Fruit fly (Drosophila melanogaster): ENCODE data around the gene bam.

bam gene

DNA sequence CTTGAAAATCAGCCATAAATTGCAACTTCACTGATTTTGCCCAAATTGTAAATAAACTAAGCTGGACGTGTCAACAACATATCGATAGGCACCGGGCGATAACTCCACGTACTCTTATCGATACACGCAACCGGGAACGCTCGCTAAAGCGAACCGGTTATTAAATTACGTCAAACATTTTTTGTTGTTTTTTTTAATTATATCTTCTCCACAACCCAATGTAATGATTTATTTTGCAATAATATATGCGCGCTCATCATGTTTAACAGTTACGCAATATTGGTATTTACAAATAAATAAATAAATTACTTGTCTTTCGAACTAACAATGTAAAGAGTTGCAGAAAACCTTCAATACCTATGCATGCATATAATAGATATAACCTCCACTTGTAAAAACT is 29.8 kb downstream of the bam start, which contains the start of gene Saysd1 (continued):
- TF ChIP-seq cato (GFP tag; optimal IDR thresholded peaks at IDR 0.05; ENCODE audit: borderline replicate concordance) (no peak), trh (GFP tag; optimal IDR thresholded peaks at IDR 0.05) (no peak), CG16863 (GFP tag; optimal IDR thresholded peaks at IDR 0.05) (no peak), unc-4 (GFP tag; IDR thresholded peaks at IDR 0.05; ENCODE audit: partially characterized antibody) (peak; percentile 83), grau (tag; optimal IDR thresholded peaks at IDR 0.05) (peak; percentile 71), tx (GFP tag; optimal IDR thresholded peaks at IDR 0.05) (no peak), toy (GFP tag; IDR thresholded peaks at IDR 0.05) (no peak), CG6765 (GFP tag; optimal IDR thresholded peaks at IDR 0.05) (no peak), CG6654 (GFP tag; optimal IDR thresholded peaks at IDR 0.05) (no peak), Ravus (GFP tag; IDR thresholded peaks at IDR 0.05) (no peak), CG7271 (tag; optimal IDR thresholded peaks at IDR 0.05) (peak; percentile 10), sim (GFP tag; IDR thresholded peaks at IDR 0.05) (no peak), p53 (GFP tag; optimal IDR thresholded peaks at IDR 0.05) (no peak), yki (optimal IDR thresholded peaks at IDR 0.05) (no peak), YL-1 (GFP tag; optimal IDR thresholded peaks at IDR 0.05) (no peak), zfh2 (GFP tag; optimal IDR thresholded peaks at IDR 0.05) (peak; percentile 10), pzg (GFP tag; optimal IDR thresholded peaks at IDR 0.05) (peak; percentile 43), pum (GFP tag; optimal IDR thresholded peaks at IDR 0.05) (no peak), GATAe (GFP tag; conservative IDR thresholded peaks at IDR 0.05) (no peak), sr (GFP tag; IDR thresholded peaks at IDR 0.05) (no peak), CG2875 (GFP tag; optimal IDR thresholded peaks at IDR 0.05) (no peak), gfzf (GFP tag; optimal IDR thresholded peaks at IDR 0.05) (no peak), otp (GFP tag; IDR thresholded peaks at IDR 0.05) (no peak), croc (GFP tag; conservative IDR thresholded peaks at IDR 0.05) (no peak), ato (GFP tag; IDR thresholded peaks at IDR 0.05; ENCODE audit: partially characterized antibody) (peak; percentile 89), PHDP (tag; optimal IDR thresholded peaks at IDR 0.05) (peak; percentile 7), phol (tag; optimal IDR thresholded peaks at IDR 0.05) (peak; percentile 36), CG32772 (GFP tag; IDR thresholded peaks at IDR 0.05) (no peak), CG33557 (GFP tag; optimal IDR thresholded peaks at IDR 0.05) (peak; percentile 11), ham (GFP tag; IDR thresholded peaks at IDR 0.05) (no peak), vfl (GFP tag; optimal IDR thresholded peaks at IDR 0.05) (no peak), ash1 (GFP tag; optimal IDR thresholded peaks at IDR 0.05) (no peak), NfI (GFP tag; optimal IDR thresholded peaks at IDR 0.05) (no peak), nom (GFP tag; optimal IDR thresholded peaks at IDR 0.05) (no peak), lbe (GFP tag; optimal IDR thresholded peaks at IDR 0.05) (peak; percentile 26), Atf-2 (GFP tag; optimal IDR thresholded peaks at IDR 0.05) (no peak), prd (optimal IDR thresholded peaks at IDR 0.05) (no peak), prd (GFP tag; IDR thresholded peaks at IDR 0.05) (peak; percentile 48), CG12155 (GFP tag; optimal IDR thresholded peaks at IDR 0.05) (no peak), Hand (GFP tag; optimal IDR thresholded peaks at IDR 0.05) (no peak), her (GFP tag; optimal IDR thresholded peaks at IDR 0.05) (no peak), Kr (GFP tag; optimal IDR thresholded peaks at IDR 0.05) (no peak), CG12071 (GFP tag; optimal IDR thresholded peaks at IDR 0.05) (no peak), CG10462 (GFP tag; optimal IDR thresholded peaks at IDR 0.05) (no peak), B-H2 (GFP tag; optimal IDR thresholded peaks at IDR 0.05) (no peak), Gug (GFP tag; IDR thresholded peaks at IDR 0.05) (peak; percentile 35; the same call in 1 of the 4 replicates), Doc3 (GFP tag; IDR thresholded peaks at IDR 0.05; ENCODE audit: partially characterized antibody) (peak; percentile 87), CoRest (tag; optimal IDR thresholded peaks at IDR 0.05) (no peak), CG5180 (GFP tag; optimal IDR thresholded peaks at IDR 0.05) (no peak), Mrtf (GFP tag; IDR thresholded peaks at IDR 0.05) (no peak), kay (GFP tag; optimal IDR thresholded peaks at IDR 0.05) (peak; percentile 14), CG9932 (GFP tag; IDR thresholded peaks at IDR 0.05) (no peak)
